Worm (Caenorhabditis elegans): ENCODE measurements around the gene C06E4.3.

Gene C06E4.3

ce11 chrIV:7234623-7235022 lies 26.1 kb upstream of the C06E4.3 start:
- TF ChIP-seq lin-32 (GFP tag; optimal IDR thresholded peaks at IDR 0.05) = no peak
- no peak for TF ChIP-seq blmp-1 (tag; optimal IDR thresholded peaks at IDR 0.05)
- TF ChIP-seq nhr-237 (tag; optimal IDR thresholded peaks at IDR 0.05) = no peak
- no peak for TF ChIP-seq zip-8 (tag; optimal IDR thresholded peaks at IDR 0.05)
- peak; percentile 39 for TF ChIP-seq elt-1 (tag; optimal IDR thresholded peaks at IDR 0.05; ENCODE audit: borderline replicate concordance, insufficient read depth)

ce11 chrIV:7235382-7235917 lies 25.2 kb upstream of the C06E4.3 start:
- TF ChIP-seq mab-5 (tag; optimal IDR thresholded peaks at IDR 0.05) (no peak), nhr-2 (tag; optimal IDR thresholded peaks at IDR 0.05) (peak; percentile 96), cnd-1 (tag; optimal IDR thresholded peaks at IDR 0.05) (peak; percentile 57), ceh-43 (GFP tag; optimal IDR thresholded peaks at IDR 0.05) (no peak), elt-3 (tag; optimal IDR thresholded peaks at IDR 0.05) (no peak), ham-2 (GFP tag; optimal IDR thresholded peaks at IDR 0.05) (peak; percentile 92), lin-13 (tag; optimal IDR thresholded peaks at IDR 0.05) (no peak), sem-2 (GFP tag; optimal IDR thresholded peaks at IDR 0.05) (no peak), zip-8 (tag; optimal IDR thresholded peaks at IDR 0.05) (peak; percentile 3), ces-1 (GFP tag; optimal IDR thresholded peaks at IDR 0.05) (peak; percentile 17), M03D4.4 (tag; optimal IDR thresholded peaks at IDR 0.05) (peak; percentile 33), snpc-4 (tag; optimal IDR thresholded peaks at IDR 0.05) (no peak), unc-39 (tag; optimal IDR thresholded peaks at IDR 0.05) (no peak), hlh-1 (tag; optimal IDR thresholded peaks at IDR 0.05) (peak; percentile 58), flh-1 (GFP tag; optimal IDR thresholded peaks at IDR 0.05) (no peak), mls-2 (tag; optimal IDR thresholded peaks at IDR 0.05) (peak; percentile 40), pha-4 (tag; optimal IDR thresholded peaks at IDR 0.05) (no peak), blmp-1 (tag; optimal IDR thresholded peaks at IDR 0.05) (no peak), elt-1 (tag; optimal IDR thresholded peaks at IDR 0.05; ENCODE audit: borderline replicate concordance, insufficient read depth) (peak; percentile 7), ceh-83 (GFP tag; optimal IDR thresholded peaks at IDR 0.05) (no peak), drap-1 (GFP tag; optimal IDR thresholded peaks at IDR 0.05) (peak; percentile 18), nhr-237 (tag; optimal IDR thresholded peaks at IDR 0.05) (peak; percentile 50), unc-62 (GFP tag; optimal IDR thresholded peaks at IDR 0.05) (peak; percentile 64), ceh-39 (tag; optimal IDR thresholded peaks at IDR 0.05) (no peak), nhr-12 (tag; optimal IDR thresholded peaks at IDR 0.05) (no peak), bed-3 (GFP tag; optimal IDR thresholded peaks at IDR 0.05) (no peak), unc-120 (tag; optimal IDR thresholded peaks at IDR 0.05; ENCODE audit: poor library complexity, severe bottlenecking) (peak; percentile 83), mep-1 (tag; optimal IDR thresholded peaks at IDR 0.05) (peak; percentile 6), nhr-76 (tag; optimal IDR thresholded peaks at IDR 0.05) (no peak), lsy-2 (tag; optimal IDR thresholded peaks at IDR 0.05) (peak; percentile 14), sptf-1 (tag; optimal IDR thresholded peaks at IDR 0.05) (no peak), ztf-11 (tag; optimal IDR thresholded peaks at IDR 0.05) (peak; percentile 5), nhr-28 (tag; optimal IDR thresholded peaks at IDR 0.05) (no peak), tbx-8 (GFP tag; optimal IDR thresholded peaks at IDR 0.05) (no peak), lin-32 (GFP tag; optimal IDR thresholded peaks at IDR 0.05) (peak; percentile 7)

ce11 chrIV:7236248-7236772 lies 24.4 kb upstream of the C06E4.3 start:
- TF ChIP-seq pha-4 (tag; optimal IDR thresholded peaks at IDR 0.05) (no peak), nhr-2 (tag; optimal IDR thresholded peaks at IDR 0.05) (no peak), nhr-76 (tag; optimal IDR thresholded peaks at IDR 0.05) (no peak), elt-3 (tag; optimal IDR thresholded peaks at IDR 0.05) (no peak), hlh-1 (tag; optimal IDR thresholded peaks at IDR 0.05) (no peak), zip-8 (tag; optimal IDR thresholded peaks at IDR 0.05) (peak; percentile 86), ceh-83 (GFP tag; optimal IDR thresholded peaks at IDR 0.05) (no peak)

- no peak for TF ChIP-seq nhr-237 (tag; optimal IDR thresholded peaks at IDR 0.05)
- no peak for TF ChIP-seq mep-1 (tag; optimal IDR thresholded peaks at IDR 0.05)
- no peak for TF ChIP-seq lsy-2 (tag; optimal IDR thresholded peaks at IDR 0.05)
- no peak for TF ChIP-seq ceh-39 (tag; optimal IDR thresholded peaks at IDR 0.05)
- no peak for TF ChIP-seq unc-39 (tag; optimal IDR thresholded peaks at IDR 0.05)
- TF ChIP-seq snpc-4 (tag; optimal IDR thresholded peaks at IDR 0.05) = no peak
- TF ChIP-seq tbx-8 (GFP tag; optimal IDR thresholded peaks at IDR 0.05) = no peak
- no peak for TF ChIP-seq nhr-12 (tag; optimal IDR thresholded peaks at IDR 0.05)
- TF ChIP-seq lin-32 (GFP tag; optimal IDR thresholded peaks at IDR 0.05) = no peak
- TF ChIP-seq mls-2 (tag; optimal IDR thresholded peaks at IDR 0.05) = no peak
- TF ChIP-seq ztf-11 (tag; optimal IDR thresholded peaks at IDR 0.05) = no peak
- no peak for TF ChIP-seq ceh-43 (GFP tag; optimal IDR thresholded peaks at IDR 0.05)
- no peak for TF ChIP-seq M03D4.4 (tag; optimal IDR thresholded peaks at IDR 0.05)
- TF ChIP-seq lin-13 (tag; optimal IDR thresholded peaks at IDR 0.05) = no peak
- no peak for TF ChIP-seq elt-3 (tag; optimal IDR thresholded peaks at IDR 0.05)
- TF ChIP-seq ces-1 (GFP tag; optimal IDR thresholded peaks at IDR 0.05) = no peak
Measured at ce11 chrIV:7237668-7238214, 22.9 kb upstream of the C06E4.3 start, which contains the start of gene elo-3. elo-3 (plus strand) TSS chrIV:7237718.

Data from whole organism, mixed stage, embryonic.